Worm (Caenorhabditis elegans): Measurements from ENCODE around the gene C43F9.7.

- TF ChIP-seq ces-1 (GFP tag; optimal IDR thresholded peaks at IDR 0.05): no peak
- no peak for TF ChIP-seq egl-27 (tag; optimal IDR thresholded peaks at IDR 0.05)
- TF ChIP-seq unc-39 (tag; optimal IDR thresholded peaks at IDR 0.05): no peak
- no peak for TF ChIP-seq jun-1 (tag; optimal IDR thresholded peaks at IDR 0.05)
- no peak for TF ChIP-seq nhr-6 (tag; optimal IDR thresholded peaks at IDR 0.05)
- no peak for TF ChIP-seq F49E8.2 (tag; optimal IDR thresholded peaks at IDR 0.05; ENCODE audit: borderline replicate concordance)
- no peak for TF ChIP-seq lin-39 (tag; optimal IDR thresholded peaks at IDR 0.05)
- no peak for TF ChIP-seq lsy-2 (tag; optimal IDR thresholded peaks at IDR 0.05)
Observed at ce11 chrIV:10584237-10584636, 9.2 kb downstream of the C43F9.7 start, which contains the start of gene oac-8.
